Worm (Caenorhabditis elegans) whole organism, mixed stage, embryonic: ENCODE measurements around the gene str-176.
A peak's percentile ranks its signal among the peaks of the same experiment; 100 is the strongest.

Experiments used
- M03D4.4 ChIP-seq: sonication (generic microtip); optimal IDR thresholded peaks from 2 replicates; lab custom pipeline; 2017; ENCODE audit warnings: mild to moderate bottlenecking, missing genetic modification characterization, missing compliant biosample characterization
- blmp-1 ChIP-seq: fragments of 150-350 bp; optimal IDR thresholded peaks from 2 replicates; lab custom pipeline; 2014; ENCODE audit warnings: missing biosample characterization, missing genetic modification characterization
- ceh-39 ChIP-seq: fragments of 150-350 bp; optimal IDR thresholded peaks from 2 replicates; lab custom pipeline; 2014; ENCODE audit warnings: missing biosample characterization, missing genetic modification characterization
- ceh-43 ChIP-seq: fragments of 200-800 bp; sonication (Bioruptor generic); optimal IDR thresholded peaks from 2 replicates; lab custom pipeline; 2018; ENCODE audit warnings: mild to moderate bottlenecking, missing genetic modification characterization, moderate library complexity, missing compliant biosample characterization
- ceh-83 ChIP-seq: fragments of 200-800 bp; sonication (Bioruptor generic); optimal IDR thresholded peaks from 2 replicates; lab custom pipeline; 2018; ENCODE audit warnings: mild to moderate bottlenecking, missing genetic modification characterization, missing compliant biosample characterization
- ces-1 ChIP-seq: fragments of 150-350 bp; optimal IDR thresholded peaks from 2 replicates; lab custom pipeline; 2014; ENCODE audit warnings: missing biosample characterization, missing genetic modification reagents, missing genetic modification characterization
- cnd-1 ChIP-seq: fragments of 200-800 bp; sonication (Bioruptor generic); optimal IDR thresholded peaks from 2 replicates; lab custom pipeline; 2018; ENCODE audit warnings: mild to moderate bottlenecking, missing genetic modification characterization, missing compliant biosample characterization
- drap-1 ChIP-seq: fragments of 200-800 bp; sonication (Bioruptor generic); optimal IDR thresholded peaks from 3 replicates; lab custom pipeline; 2018; ENCODE audit warnings: mild to moderate bottlenecking, missing genetic modification characterization, missing compliant biosample characterization
- flh-1 ChIP-seq: fragments of 200-800 bp; sonication (Bioruptor generic); optimal IDR thresholded peaks from 2 replicates; lab custom pipeline; 2018; ENCODE audit warnings: mild to moderate bottlenecking, missing genetic modification characterization, moderate library complexity, missing compliant biosample characterization
- ham-2 ChIP-seq: fragments of 200-800 bp; sonication (Bioruptor generic); optimal IDR thresholded peaks from 2 replicates; lab custom pipeline; 2018; ENCODE audit warnings: mild to moderate bottlenecking, missing genetic modification characterization, missing compliant biosample characterization
- hlh-1 ChIP-seq: fragments of 150-350 bp; optimal IDR thresholded peaks from 2 replicates; lab custom pipeline; 2014; ENCODE audit warnings: missing biosample characterization, missing genetic modification reagents, missing genetic modification characterization
- lin-13 ChIP-seq: fragments of 150-350 bp; optimal IDR thresholded peaks from 2 replicates; lab custom pipeline; 2014; ENCODE audit warnings: missing biosample characterization, missing genetic modification characterization
- lin-32 ChIP-seq: fragments of 200-800 bp; sonication (Bioruptor generic); optimal IDR thresholded peaks from 2 replicates; lab custom pipeline; 2018; ENCODE audit warnings: mild to moderate bottlenecking, missing genetic modification characterization, missing compliant biosample characterization
- lsy-2 ChIP-seq: fragments of 150-350 bp; optimal IDR thresholded peaks from 2 replicates; lab custom pipeline; 2014; ENCODE audit warnings: missing biosample characterization, missing genetic modification characterization
- mab-5 ChIP-seq: fragments of 150-350 bp; optimal IDR thresholded peaks from 2 replicates; lab custom pipeline; 2014; ENCODE audit warnings: missing biosample characterization, missing genetic modification characterization
- nhr-12 ChIP-seq: fragments of 150-350 bp; optimal IDR thresholded peaks from 2 replicates; lab custom pipeline; 2014; ENCODE audit warnings: missing biosample characterization, missing genetic modification characterization
- nhr-2 ChIP-seq: fragments of 150-350 bp; optimal IDR thresholded peaks from 2 replicates; lab custom pipeline; 2014; ENCODE audit warnings: missing biosample characterization, missing genetic modification characterization
- nhr-237 ChIP-seq: fragments of 150-350 bp; optimal IDR thresholded peaks from 2 replicates; lab custom pipeline; 2014; ENCODE audit warnings: missing biosample characterization, missing genetic modification characterization
- nhr-28 ChIP-seq: fragments of 150-350 bp; optimal IDR thresholded peaks from 2 replicates; lab custom pipeline; 2014; ENCODE audit warnings: missing biosample characterization, missing genetic modification characterization
- nhr-76 ChIP-seq: sonication (generic microtip); optimal IDR thresholded peaks from 2 replicates; lab custom pipeline; 2017; ENCODE audit warnings: missing biosample characterization, missing genetic modification characterization
- pha-4 ChIP-seq: fragments of 150-350 bp; optimal IDR thresholded peaks from 2 replicates; lab custom pipeline; 2018; ENCODE audit warnings: missing biosample characterization, missing genetic modification reagents, missing genetic modification characterization
- sem-2 ChIP-seq: fragments of 200-800 bp; sonication (Bioruptor generic); optimal IDR thresholded peaks from 2 replicates; lab custom pipeline; 2018; ENCODE audit warnings: mild to moderate bottlenecking, missing genetic modification characterization, missing compliant biosample characterization
- snpc-4 ChIP-seq: fragments of 150-350 bp; optimal IDR thresholded peaks from 2 replicates; lab custom pipeline; 2014; ENCODE audit warnings: missing biosample characterization, missing genetic modification characterization
- sptf-1 ChIP-seq: sonication (generic microtip); optimal IDR thresholded peaks from 2 replicates; lab custom pipeline; 2017; ENCODE audit warnings: mild to moderate bottlenecking, missing genetic modification characterization, moderate library complexity, missing compliant biosample characterization
- tbx-8 ChIP-seq: fragments of 200-800 bp; sonication (Bioruptor generic); optimal IDR thresholded peaks from 2 replicates; lab custom pipeline; 2018; ENCODE audit warnings: mild to moderate bottlenecking, missing genetic modification characterization, moderate library complexity, missing compliant biosample characterization
- unc-120 ChIP-seq: sonication (generic microtip); optimal IDR thresholded peaks from 2 replicates; lab custom pipeline; 2017; ENCODE audit warnings: missing genetic modification characterization, missing compliant biosample characterization; ENCODE audit not compliant: poor library complexity, severe bottlenecking
- unc-39 ChIP-seq: fragments of 150-350 bp; optimal IDR thresholded peaks from 2 replicates; lab custom pipeline; 2014; ENCODE audit warnings: missing biosample characterization, missing genetic modification characterization
- unc-62 ChIP-seq: fragments of 150-350 bp; optimal IDR thresholded peaks from 2 replicates; lab custom pipeline; 2014; ENCODE audit warnings: missing biosample characterization, missing genetic modification reagents, missing genetic modification characterization
- zip-8 ChIP-seq: fragments of 150-350 bp; optimal IDR thresholded peaks from 2 replicates; lab custom pipeline; 2014; ENCODE audit warnings: missing biosample characterization, missing genetic modification characterization
- ztf-11 ChIP-seq: fragments of 150-350 bp; optimal IDR thresholded peaks from 2 replicates; lab custom pipeline; 2014; ENCODE audit warnings: missing biosample characterization, missing genetic modification characterization

Gene str-176

ce11 chrIV:8476880-8477279 is 13.3 kb upstream of the str-176 start, which contains the start of gene spp-10:
Gene spp-10, plus strand, starts transcription at chrIV:8477180.
- TF ChIP-seq lsy-2 (no peak), nhr-2 (tag; lab: Kevin White, UChicago) (no peak), hlh-1 (tag; lab: Kevin White, UChicago) (no peak), unc-120 (tag; lab: Kevin White, UChicago) (no peak), unc-39 (no peak), sem-2 (GFP tag; lab: Kevin White, UChicago) (no peak)

DNA sequence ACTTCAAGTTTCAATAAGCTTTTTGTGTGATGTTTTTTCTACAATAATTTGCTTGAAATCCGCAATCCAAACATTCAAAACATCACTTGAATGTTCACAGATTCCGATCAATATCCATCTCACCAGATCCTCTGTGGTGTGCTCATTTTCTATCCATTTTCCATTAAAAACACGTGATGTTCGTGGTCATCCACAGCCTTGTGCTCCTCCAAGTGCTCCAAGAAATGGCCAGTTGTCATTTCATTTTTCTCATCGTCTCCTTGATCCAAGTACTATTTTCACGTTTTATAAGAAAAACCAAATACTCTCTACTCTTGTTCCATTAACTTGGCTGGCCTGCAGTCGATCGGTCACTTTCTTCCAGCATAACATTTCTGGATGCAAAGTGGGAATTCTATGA is 12.6 kb upstream of the str-176 start:
- TF ChIP-seq mab-5 (no peak), hlh-1 (tag; lab: Kevin White, UChicago) (peak; percentile 79)

- TF ChIP-seq M03D4.4: no peak
- TF ChIP-seq, all 35 proteins: peak for 0
Observed at ce11 chrIV:8475030-8475679, 11.5 kb upstream of the str-176 start.

DNA sequence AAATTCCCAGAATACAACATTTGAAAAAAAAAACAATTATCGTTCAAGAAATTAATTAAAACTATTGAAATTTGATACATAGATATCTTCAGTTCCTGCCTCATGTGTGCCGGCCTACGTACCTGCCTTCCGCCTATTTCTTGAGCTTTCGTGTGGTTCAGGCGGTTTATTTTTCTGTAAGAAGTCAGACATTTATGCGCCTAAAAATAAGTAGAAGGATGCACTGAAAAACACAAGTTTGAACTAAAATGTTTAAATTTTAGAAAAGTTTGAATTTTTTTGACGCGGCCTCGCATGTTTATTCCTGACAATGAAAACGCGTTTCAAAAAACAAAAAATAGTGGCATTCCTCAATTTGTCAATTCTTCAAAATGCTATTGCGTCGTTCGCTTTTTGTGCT is 10.1 kb upstream of the str-176 start, which contains the start of gene C28C12.11:
Gene C28C12.11 (plus strand): TSS at position 301 of the 400 bp plus-strand sequence.
- no peak for TF ChIP-seq blmp-1 (tag; lab: Kevin White, UChicago)
- no peak for TF ChIP-seq unc-62 (GFP tag; lab: Kevin White, UChicago)
- no peak for TF ChIP-seq drap-1 (GFP tag; lab: Kevin White, UChicago)
- TF ChIP-seq ceh-43 (GFP tag; lab: Kevin White, UChicago): no peak
- TF ChIP-seq ztf-11 (tag; lab: Kevin White, UChicago): no peak
- TF ChIP-seq ceh-83 (GFP tag; lab: Kevin White, UChicago): no peak
- TF ChIP-seq nhr-76 (tag; lab: Kevin White, UChicago): no peak
- no peak for TF ChIP-seq nhr-12 (tag; lab: Kevin White, UChicago)
- no peak for TF ChIP-seq lin-32 (GFP tag; lab: Kevin White, UChicago)
- no peak for TF ChIP-seq M03D4.4
- no peak for TF ChIP-seq lsy-2
- no peak for TF ChIP-seq lin-13 (tag; lab: Kevin White, UChicago)
- TF ChIP-seq pha-4 (tag; lab: Kevin White, UChicago): no peak
- TF ChIP-seq cnd-1 (tag; lab: Kevin White, UChicago): no peak
- TF ChIP-seq nhr-28 (tag; lab: Kevin White, UChicago): no peak
- no peak for TF ChIP-seq nhr-2 (tag; lab: Kevin White, UChicago)

DNA sequence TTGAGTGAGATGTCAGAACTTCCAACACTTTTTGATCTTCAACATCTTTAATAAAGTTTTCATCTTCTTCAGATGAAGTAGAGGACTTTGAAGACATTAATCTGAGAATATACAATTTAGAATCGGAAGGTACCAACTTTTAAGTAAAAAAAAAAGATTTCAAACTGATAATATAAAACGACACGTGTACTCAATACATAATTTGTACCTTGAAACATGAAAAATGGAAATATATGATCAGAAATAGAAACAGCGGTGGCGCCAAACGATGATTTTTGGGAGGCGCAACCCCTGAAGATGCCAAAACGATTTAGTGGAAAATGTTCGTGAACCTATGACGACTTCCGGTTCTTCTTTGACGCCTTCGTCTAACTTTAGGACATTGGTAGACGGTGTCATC is 8.9 kb upstream of the str-176 start, which contains the start of gene oat-1:
Gene oat-1 (minus strand): TSS at position 101 of the 400 bp plus-strand sequence.
- TF ChIP-seq lin-13 (tag; lab: Kevin White, UChicago) (no peak), sptf-1 (tag; lab: Kevin White, UChicago) (no peak), hlh-1 (tag; lab: Kevin White, UChicago) (no peak), blmp-1 (tag; lab: Kevin White, UChicago) (no peak), nhr-2 (tag; lab: Kevin White, UChicago) (no peak), tbx-8 (no peak), unc-120 (tag; lab: Kevin White, UChicago) (no peak), ces-1 (GFP tag; lab: Kevin White, UChicago) (no peak), nhr-237 (tag; lab: Kevin White, UChicago) (no peak), flh-1 (GFP tag; lab: Kevin White, UChicago) (no peak), mab-5 (no peak), zip-8 (tag; lab: Kevin White, UChicago) (no peak), drap-1 (GFP tag; lab: Kevin White, UChicago) (no peak), M03D4.4 (no peak), ham-2 (GFP tag; lab: Kevin White, UChicago) (no peak)

ce11 chrIV:8464187-8464586 is 571 bp upstream of the str-176 start:
- TF ChIP-seq unc-120 (tag; lab: Kevin White, UChicago) (no peak), ceh-39 (tag; lab: Kevin White, UChicago) (no peak), drap-1 (GFP tag; lab: Kevin White, UChicago) (no peak), nhr-76 (tag; lab: Kevin White, UChicago) (no peak), sem-2 (GFP tag; lab: Kevin White, UChicago) (no peak), ceh-43 (GFP tag; lab: Kevin White, UChicago) (no peak), snpc-4 (tag; lab: Kevin White, UChicago) (no peak), nhr-2 (tag; lab: Kevin White, UChicago) (no peak)
